Worm (Caenorhabditis elegans): Measurements from ENCODE around the gene pqn-35.

Gene pqn-35

ce11 chrII:4672584-4673110, 59.9 kb downstream of the pqn-35 start, which contains the start of the genes clec-140 and hmg-11:
Gene clec-140 (plus strand): TSS chrII:4673060.
Gene hmg-11 (plus strand): TSS chrII:4673085.
- 0 out of 2 replicates have a peak, but pooled peaks have one; percentile 33 for TF ChIP-seq egl-44 (GFP tag; IDR thresholded peaks at IDR 0.05)
- peak; percentile 66 for TF ChIP-seq dox-1 (GFP tag; IDR thresholded peaks at IDR 0.05)
- TF ChIP-seq attf-5 (GFP tag; optimal IDR thresholded peaks at IDR 0.05), result peak; percentile 70
- 0 out of 2 replicates have a peak, but pooled peaks have one; percentile 31 for TF ChIP-seq zfh-2 (GFP tag; conservative IDR thresholded peaks at IDR 0.05)
- 0 out of 2 replicates have a peak, but pooled peaks have one; percentile 25 for TF ChIP-seq attf-3 (GFP tag; conservative IDR thresholded peaks at IDR 0.05)
- peak; percentile 77 for TF ChIP-seq nhr-80 (tag; optimal IDR thresholded peaks at IDR 0.05)
- peak; percentile 7 for TF ChIP-seq die-1 (tag; optimal IDR thresholded peaks at IDR 0.05)
- TF ChIP-seq T26A5.8 (tag; optimal IDR thresholded peaks at IDR 0.05), result no peak
- TF ChIP-seq madf-3 (GFP tag; IDR thresholded peaks at IDR 0.05), result 0 out of 2 replicates have a peak, but pooled peaks have one; percentile 29
- TF ChIP-seq C17E4.6 (GFP tag; IDR thresholded peaks at IDR 0.05), result no peak
- 0 out of 2 replicates have a peak, but pooled peaks have one; percentile 33 for TF ChIP-seq mcd-1 (GFP tag; IDR thresholded peaks at IDR 0.05)
- TF ChIP-seq unc-62 (GFP tag; optimal IDR thresholded peaks at IDR 0.05), result no peak

- TF ChIP-seq nfyb-1 (GFP tag; IDR thresholded peaks at IDR 0.05) (no peak), sea-2 (GFP tag; IDR thresholded peaks at IDR 0.05) (no peak), zfh-2 (GFP tag; conservative IDR thresholded peaks at IDR 0.05) (peak; percentile 64)
Observed at ce11 chrII:4673242-4673641, 60.4 kb downstream of the pqn-35 start.

ce11 chrII:4673670-4674069, 60.9 kb downstream of the pqn-35 start:
- TF ChIP-seq gei-17 (GFP tag; optimal IDR thresholded peaks at IDR 0.05) (no peak), attf-3 (GFP tag; conservative IDR thresholded peaks at IDR 0.05) (no peak), Y53F4B.3 (GFP tag; IDR thresholded peaks at IDR 0.05) (no peak), hmg-1.2 (GFP tag; IDR thresholded peaks at IDR 0.05) (no peak), Y56A3A.18 (GFP tag; IDR thresholded peaks at IDR 0.05) (no peak), nhr-179 (tag; optimal IDR thresholded peaks at IDR 0.05) (no peak)

ce11 chrII:4674188-4674587, 61.4 kb downstream of the pqn-35 start:
- TF ChIP-seq nhr-80 (tag; optimal IDR thresholded peaks at IDR 0.05), result peak; percentile 74
- TF ChIP-seq ztf-22 (GFP tag; optimal IDR thresholded peaks at IDR 0.05), result no peak

ce11 chrII:4675481-4675880, 62.7 kb downstream of the pqn-35 start, which contains the start of gene T05A7.3:
Gene T05A7.3 (plus strand): TSS chrII:4675781.
- TF ChIP-seq mxl-1 (tag; optimal IDR thresholded peaks at IDR 0.05) (no peak), nfya-1 (tag; optimal IDR thresholded peaks at IDR 0.05; ENCODE audit: borderline replicate concordance, insufficient read depth) (no peak), atf-7 (tag; optimal IDR thresholded peaks at IDR 0.05) (no peak), zfh-2 (GFP tag; conservative IDR thresholded peaks at IDR 0.05) (no peak), xnd-1 (tag; optimal IDR thresholded peaks at IDR 0.05) (no peak), C17E4.6 (GFP tag; IDR thresholded peaks at IDR 0.05) (no peak), unc-62 (GFP tag; optimal IDR thresholded peaks at IDR 0.05) (no peak), die-1 (tag; optimal IDR thresholded peaks at IDR 0.05) (no peak), Y95B8A.8 (GFP tag; IDR thresholded peaks at IDR 0.05) (no peak)

All from whole organism, young adult.